Fruit fly (Drosophila melanogaster) whole organism, embryonic: ENCODE data around the gene CG10195.

ENCODE experiments used
- Abd-B ChIP-seq: fragments of 200-800 bp; sonication (Bioruptor generic); optimal IDR thresholded peaks from 2 replicates; lab custom pipeline; 2018; ENCODE audit warnings: missing biosample characterization, mild to moderate bottlenecking, missing genetic modification characterization, moderate library complexity
- CG10267 ChIP-seq: fragments of 200-800 bp; sonication (Bioruptor generic); optimal IDR thresholded peaks from 2 replicates; lab custom pipeline; 2018; ENCODE audit warnings: missing biosample characterization, mild to moderate bottlenecking, missing genetic modification characterization, moderate library complexity
- CG12219 ChIP-seq: fragments of 200-800 bp; sonication (Bioruptor generic); optimal IDR thresholded peaks from 3 replicates; lab custom pipeline; 2018; ENCODE audit warnings: missing biosample characterization, mild to moderate bottlenecking, missing genetic modification characterization
- CG12391 ChIP-seq: fragments of 200-800 bp; sonication (Bioruptor generic); optimal IDR thresholded peaks from 3 replicates; lab custom pipeline; 2018; ENCODE audit warnings: missing biosample characterization, mild to moderate bottlenecking, missing genetic modification characterization, moderate library complexity
- CG12659 ChIP-seq: fragments of 200-800 bp; sonication (Bioruptor generic); optimal IDR thresholded peaks from 3 replicates; lab custom pipeline; 2017; ENCODE audit warnings: mild to moderate bottlenecking, missing biosample characterization, missing genetic modification reagents, missing genetic modification characterization
- CG13296 ChIP-seq: fragments of 200-800 bp; sonication (Bioruptor generic); optimal IDR thresholded peaks from 3 replicates; lab custom pipeline; 2018; ENCODE audit warnings: missing biosample characterization, mild to moderate bottlenecking, missing genetic modification characterization
- CG14667 ChIP-seq: fragments of 200-800 bp; sonication (Bioruptor generic); IDR thresholded peaks from 2 replicates; pipeline ENCODE4 v1.3.6; 2022; ENCODE audit warnings: missing biosample characterization, missing genetic modification characterization
- CG14860 ChIP-seq: fragments of 200-800 bp; sonication (Bioruptor generic); IDR thresholded peaks from 3 replicates; pipeline ENCODE4 v1.3.6; 2022; ENCODE audit warnings: missing biosample characterization, missing genetic modification characterization; ENCODE audit not compliant: partially characterized antibody
- CG17186 ChIP-seq: fragments of 200-800 bp; sonication (Bioruptor generic); optimal IDR thresholded peaks from 3 replicates; lab custom pipeline; 2017; ENCODE audit warnings: missing biosample characterization, missing genetic modification reagents, missing genetic modification characterization
- CG17359 ChIP-seq: fragments of 200-800 bp; sonication (Bioruptor generic); optimal IDR thresholded peaks from 3 replicates; lab custom pipeline; 2018; ENCODE audit warnings: missing biosample characterization, mild to moderate bottlenecking, missing genetic modification characterization, moderate library complexity
- CG2129 ChIP-seq: fragments of 200-800 bp; sonication (Bioruptor generic); IDR thresholded peaks from 2 replicates; pipeline ENCODE4 v1.3.6; 2022; ENCODE audit warnings: missing biosample characterization, missing genetic modification characterization; ENCODE audit not compliant: partially characterized antibody
- CG30020 ChIP-seq: fragments of 200-800 bp; optimal IDR thresholded peaks from 2 replicates; lab custom pipeline; 2019; ENCODE audit warnings: missing biosample characterization, mild to moderate bottlenecking, missing genetic modification characterization, moderate library complexity
- CG30403 ChIP-seq: fragments of 200-800 bp; sonication (Bioruptor generic); optimal IDR thresholded peaks from 3 replicates; lab custom pipeline; 2016; ENCODE audit warnings: missing biosample characterization, missing genetic modification characterization
- CG34376 ChIP-seq: fragments of 200-800 bp; sonication (Bioruptor generic); optimal IDR thresholded peaks from 2 replicates; lab custom pipeline; 2018; ENCODE audit warnings: missing biosample characterization, mild to moderate bottlenecking, missing genetic modification characterization
- CG3995 ChIP-seq: fragments of 200-800 bp; sonication (Bioruptor generic); optimal IDR thresholded peaks from 3 replicates; lab custom pipeline; 2016; ENCODE audit warnings: missing biosample characterization, missing genetic modification characterization
- CG4328 ChIP-seq: fragments of 200-800 bp; sonication (Bioruptor generic); optimal IDR thresholded peaks from 3 replicates; lab custom pipeline; 2017; ENCODE audit warnings: missing biosample characterization, missing genetic modification reagents, missing genetic modification characterization
- CG4617 ChIP-seq: fragments of 200-800 bp; sonication (Bioruptor generic); optimal IDR thresholded peaks from 3 replicates; lab custom pipeline; 2016; ENCODE audit warnings: missing biosample characterization, missing genetic modification characterization, borderline replicate concordance
- CG4707 ChIP-seq: fragments of 200-800 bp; sonication (Bioruptor generic); optimal IDR thresholded peaks from 2 replicates; lab custom pipeline; 2018; ENCODE audit warnings: missing biosample characterization, mild to moderate bottlenecking, missing genetic modification characterization, moderate library complexity
- CG6791 ChIP-seq: fragments of 200-800 bp; sonication (Bioruptor generic); IDR thresholded peaks from 3 replicates; pipeline ENCODE4 v1.3.6; 2022; ENCODE audit warnings: missing biosample characterization, missing genetic modification characterization; ENCODE audit not compliant: partially characterized antibody
- CG8290 ChIP-seq, 3 experiments: fragments of 200-800 bp; sonication (Bioruptor generic); optimal IDR thresholded peaks; 2 replicates each; lab custom pipeline; 2016 to 2019; ENCODE audit warnings: missing biosample characterization in 3 of 3, missing genetic modification characterization in 3 of 3, mild to moderate bottlenecking in 2 of 3, moderate library complexity in 1 of 3
- CoRest ChIP-seq: fragments of 200-800 bp; sonication (Bioruptor generic); optimal IDR thresholded peaks from 3 replicates; lab custom pipeline; 2018; ENCODE audit warnings: missing biosample characterization, mild to moderate bottlenecking, missing genetic modification characterization, moderate library complexity
- CrebB ChIP-seq: fragments of 200-800 bp; sonication (Bioruptor generic); optimal IDR thresholded peaks from 3 replicates; lab custom pipeline; 2018; ENCODE audit warnings: missing biosample characterization, mild to moderate bottlenecking, missing genetic modification characterization
- D ChIP-seq, 2 experiments: fragments of 200-800 bp in 1 of 2; fragments of >200 bp in 1 of 2; sonication (Bioruptor generic) in 1 of 2; optimal IDR thresholded peaks; 2 replicates in 1 of 2; 3 replicates in 1 of 2; lab custom pipeline; 2017; ENCODE audit warnings: mild to moderate bottlenecking in 1 of 2, missing biosample characterization in 1 of 2, missing genetic modification characterization in 1 of 2, missing genetic modification reagents in 1 of 2
- Dll ChIP-seq: fragments of 200-800 bp; sonication (Bioruptor generic); IDR thresholded peaks from 4 replicates; pipeline ENCODE4 v1.3.6; 2022; ENCODE audit warnings: missing biosample characterization, missing genetic modification characterization; ENCODE audit not compliant: partially characterized antibody
- Dp ChIP-seq: fragments of 200-800 bp; sonication (Bioruptor generic); optimal IDR thresholded peaks from 2 replicates; lab custom pipeline; 2018; ENCODE audit warnings: missing biosample characterization, mild to moderate bottlenecking, missing genetic modification characterization, moderate library complexity
- Dref ChIP-seq: fragments of 200-800 bp; sonication (Bioruptor generic); IDR thresholded peaks from 2 replicates; pipeline ENCODE4 v1.3.6; 2022; ENCODE audit warnings: missing biosample characterization, missing genetic modification characterization
- Ets65A ChIP-seq: fragments of 200-800 bp; sonication (Bioruptor generic); peaks from one replicate; lab custom pipeline; 2016; ENCODE audit warnings: missing biosample characterization, missing genetic modification characterization
- Ets97D ChIP-seq: fragments of 200-800 bp; sonication (Bioruptor generic); optimal IDR thresholded peaks from 3 replicates; lab custom pipeline; 2016; ENCODE audit warnings: missing biosample characterization, missing genetic modification characterization
- HmgZ ChIP-seq: fragments of 200-800 bp; sonication (Bioruptor generic); optimal IDR thresholded peaks from 2 replicates; lab custom pipeline; 2018; ENCODE audit warnings: missing biosample characterization, mild to moderate bottlenecking, missing genetic modification characterization
- Lim3 ChIP-seq: fragments of 200-800 bp; sonication (Bioruptor generic); IDR thresholded peaks from 2 replicates; pipeline ENCODE4 v1.3.6; 2022; ENCODE audit warnings: missing biosample characterization, missing genetic modification characterization
- MBD-R2 ChIP-seq: fragments of 200-800 bp; sonication (Bioruptor generic); IDR thresholded peaks from 2 replicates; pipeline ENCODE4 v1.3.6; 2022; ENCODE audit warnings: missing biosample characterization, missing genetic modification characterization
- Max ChIP-seq: fragments of 200-800 bp; sonication (Bioruptor generic); optimal IDR thresholded peaks from 2 replicates; lab custom pipeline; 2016; ENCODE audit warnings: missing biosample characterization, mild to moderate bottlenecking, missing genetic modification characterization
- Opbp ChIP-seq: fragments of 200-800 bp; sonication (Bioruptor generic); IDR thresholded peaks from 3 replicates; pipeline ENCODE4 v1.3.6; 2022; ENCODE audit warnings: missing biosample characterization, missing genetic modification characterization; ENCODE audit not compliant: partially characterized antibody
- Optix ChIP-seq: fragments of 200-800 bp; sonication (Bioruptor generic); IDR thresholded peaks from 3 replicates; pipeline ENCODE4 v1.3.6; 2022; ENCODE audit warnings: missing biosample characterization, missing genetic modification characterization
- Sin3A ChIP-seq: fragments of >200 bp; optimal IDR thresholded peaks from 2 replicates; lab custom pipeline; 2018
- Xbp1 ChIP-seq: fragments of 200-800 bp; sonication (Bioruptor generic); optimal IDR thresholded peaks from 3 replicates; lab custom pipeline; 2016; ENCODE audit warnings: missing biosample characterization, mild to moderate bottlenecking, missing genetic modification characterization
- YL-1 ChIP-seq: fragments of 200-800 bp; sonication (Bioruptor generic); optimal IDR thresholded peaks from 3 replicates; lab custom pipeline; 2017; ENCODE audit warnings: missing biosample characterization, mild to moderate bottlenecking, missing genetic modification characterization
- ac ChIP-seq: fragments of 200-800 bp; sonication (Bioruptor generic); optimal IDR thresholded peaks from 3 replicates; lab custom pipeline; 2017; ENCODE audit warnings: missing biosample characterization, mild to moderate bottlenecking, missing genetic modification characterization
- bcd ChIP-seq: fragments of 200-800 bp; sonication (Bioruptor generic); optimal IDR thresholded peaks from 2 replicates; lab custom pipeline; 2017; ENCODE audit warnings: missing biosample characterization, mild to moderate bottlenecking, missing genetic modification characterization
- chm ChIP-seq: fragments of 200-800 bp; sonication (Bioruptor generic); IDR thresholded peaks from 2 replicates; pipeline ENCODE4 v1.3.6; 2022; ENCODE audit warnings: missing biosample characterization, missing genetic modification characterization
- danr ChIP-seq: fragments of 200-800 bp; sonication (Bioruptor generic); IDR thresholded peaks from 2 replicates; pipeline ENCODE4 v1.3.6; 2022; ENCODE audit warnings: missing biosample characterization, missing genetic modification characterization
- gsb-n ChIP-seq: fragments of 200-800 bp; sonication (Bioruptor generic); optimal IDR thresholded peaks from 3 replicates; lab custom pipeline; 2018; ENCODE audit warnings: missing biosample characterization, mild to moderate bottlenecking, missing genetic modification characterization
- ken ChIP-seq: fragments of 200-800 bp; sonication (Bioruptor generic); IDR thresholded peaks from 3 replicates; pipeline ENCODE4 v1.3.6; 2022; ENCODE audit warnings: missing biosample characterization, missing genetic modification characterization
- lbe ChIP-seq: fragments of 200-800 bp; sonication (Bioruptor generic); optimal IDR thresholded peaks from 2 replicates; lab custom pipeline; 2016; ENCODE audit warnings: missing biosample characterization, mild to moderate bottlenecking, missing genetic modification characterization
- phol ChIP-seq: fragments of 200-800 bp; sonication (Bioruptor generic); optimal IDR thresholded peaks from 3 replicates; lab custom pipeline; 2018; ENCODE audit warnings: missing biosample characterization, mild to moderate bottlenecking, missing genetic modification characterization, moderate library complexity
- psq ChIP-seq: fragments of 200-800 bp; sonication (Bioruptor generic); optimal IDR thresholded peaks from 2 replicates; lab custom pipeline; 2017; ENCODE audit warnings: missing biosample characterization, missing genetic modification characterization
- pzg ChIP-seq: fragments of 200-800 bp; sonication (Bioruptor generic); optimal IDR thresholded peaks from 3 replicates; lab custom pipeline; 2018; ENCODE audit warnings: missing biosample characterization, mild to moderate bottlenecking, missing genetic modification characterization, moderate library complexity
- sna ChIP-seq: fragments of 200-800 bp; sonication (Bioruptor generic); IDR thresholded peaks from 2 replicates; pipeline ENCODE4 v1.3.6; 2022; ENCODE audit warnings: missing biosample characterization, missing genetic modification characterization; ENCODE audit not compliant: partially characterized antibody
- trem ChIP-seq: fragments of 200-800 bp; optimal IDR thresholded peaks from 3 replicates; lab custom pipeline; 2019; ENCODE audit warnings: missing biosample characterization, mild to moderate bottlenecking, missing genetic modification characterization, moderate library complexity

CG10195 gene

dm6 chr2L:19526316-19526715, 41.8 kb upstream of the CG10195 start, which contains the start of the genes Dpm1 and CG10137 (continued):
- TF ChIP-seq Ets65A (GFP tag; lab: Kevin White, UChicago) (peak; percentile 37), gsb-n (tag; lab: Kevin White, UChicago) (peak; percentile 67), bcd (GFP tag; lab: Kevin White, UChicago) (peak; percentile 21), MBD-R2 (peak; percentile 82), pzg (GFP tag; lab: Kevin White, UChicago) (peak; percentile 63), CG34376 (GFP tag; lab: Kevin White, UChicago) (no peak), CG14667 (no peak), Dll (GFP tag; lab: Robert Waterston, UW) (peak; percentile 85), CG8290 (GFP tag; optimal IDR thresholded peaks at IDR 0.05; lab: Kevin White, UChicago) (no peak), CG8290 (tag; optimal IDR thresholded peaks at IDR 0.05; lab: Kevin White, UChicago) (peak in 1 of 2 experiments; percentile 4), CG30403 (GFP tag; lab: Kevin White, UChicago) (peak; percentile 4), CoRest (peak; percentile 44), Optix (GFP tag; lab: Robert Waterston, UW) (no peak), danr (no peak), CG10267 (peak; percentile 96), Xbp1 (GFP tag; lab: Kevin White, UChicago) (peak; percentile 3), lbe (GFP tag; lab: Kevin White, UChicago) (peak; percentile 63), CG4707 (GFP tag; lab: Kevin White, UChicago) (no peak), D (optimal IDR thresholded peaks at IDR 0.05; lab: Kevin White, UChicago) (no peak), D (GFP tag; optimal IDR thresholded peaks at IDR 0.05; lab: Kevin White, UChicago) (no peak), ken (GFP tag; lab: Robert Waterston, UW) (no peak), CG6791 (GFP tag; lab: Robert Waterston, UW) (peak; percentile 64), CG4617 (peak; percentile 56), trem (peak; percentile 68), Dp (GFP tag; lab: Kevin White, UChicago) (peak; percentile 55), CG4328 (GFP tag; lab: Kevin White, UChicago) (no peak), CG12391 (tag; lab: Kevin White, UChicago) (peak; percentile 44), CG17359 (no peak), sna (peak; percentile 49; the same call in 1 of the 2 replicates), phol (tag; lab: Kevin White, UChicago) (peak; percentile 36), CG3995 (GFP tag; lab: Kevin White, UChicago) (peak; percentile 41), Opbp (GFP tag; lab: Robert Waterston, UW) (peak; percentile 78), CG2129 (GFP tag; lab: Robert Waterston, UW) (peak; percentile 78), psq (no peak), CG30020 (tag; lab: Kevin White, UChicago) (peak; percentile 29), CG17186 (GFP tag; lab: Kevin White, UChicago) (peak; percentile 15), Ets97D (GFP tag; lab: Kevin White, UChicago) (peak; percentile 54), CG12219 (no peak), CG13296 (GFP tag; lab: Kevin White, UChicago) (no peak), HmgZ (tag; lab: Kevin White, UChicago) (peak; percentile 9), CrebB (tag; lab: Kevin White, UChicago) (peak; percentile 6), Dref (GFP tag; lab: Robert Waterston, UW) (peak; percentile 62), chm (GFP tag; lab: Robert Waterston, UW) (no peak), Max (GFP tag; lab: Kevin White, UChicago) (peak; percentile 23), Abd-B (no peak), YL-1 (GFP tag; lab: Kevin White, UChicago) (peak; percentile 35), ac (GFP tag; lab: Kevin White, UChicago) (no peak), CG14860 (GFP tag; lab: Robert Waterston, UW) (no peak), Sin3A (lab: Kevin White, UChicago) (peak; percentile 40), CG12659 (GFP tag; lab: Kevin White, UChicago) (peak; percentile 82), Lim3 (GFP tag; lab: Robert Waterston, UW) (no peak)
